Fruit fly (Drosophila melanogaster): ENCODE data around the gene Kots.

Kots gene

dm6 chr3R:13990109-13990508, 26.1 kb upstream of the Kots start (continued):
- TF ChIP-seq ken (GFP tag; IDR thresholded peaks at IDR 0.05) (no peak), dm (GFP tag; optimal IDR thresholded peaks at IDR 0.05) (no peak), CG10979 (tag; optimal IDR thresholded peaks at IDR 0.05) (no peak), CG11456 (GFP tag; IDR thresholded peaks at IDR 0.05) (no peak), CG15601 (tag; optimal IDR thresholded peaks at IDR 0.05) (no peak), tx (GFP tag; optimal IDR thresholded peaks at IDR 0.05) (no peak), CG13287 (GFP tag; IDR thresholded peaks at IDR 0.05; ENCODE audit: partially characterized antibody) (no peak), CG9437 (GFP tag; optimal IDR thresholded peaks at IDR 0.05) (no peak), CG17328 (GFP tag; IDR thresholded peaks at IDR 0.05) (no peak), CG2199 (GFP tag; IDR thresholded peaks at IDR 0.05) (peak; percentile 83; the same call in 2 of the 3 replicates), Spps (tag; optimal IDR thresholded peaks at IDR 0.05) (no peak), NC2α (GFP tag; optimal IDR thresholded peaks at IDR 0.05) (no peak), abd-A (tag; optimal IDR thresholded peaks at IDR 0.05) (no peak), nom (GFP tag; optimal IDR thresholded peaks at IDR 0.05) (no peak), lbe (GFP tag; optimal IDR thresholded peaks at IDR 0.05) (no peak), CG8924 (tag; optimal IDR thresholded peaks at IDR 0.05) (peak; percentile 8), p53 (GFP tag; optimal IDR thresholded peaks at IDR 0.05) (no peak), CG11696 (GFP tag; IDR thresholded peaks at IDR 0.05) (no peak), crc (GFP tag; optimal IDR thresholded peaks at IDR 0.05) (no peak), CG2120 (GFP tag; optimal IDR thresholded peaks at IDR 0.05) (no peak), onecut (GFP tag; IDR thresholded peaks at IDR 0.05) (no peak), luna (GFP tag; optimal IDR thresholded peaks at IDR 0.05) (no peak), CG10274 (GFP tag; optimal IDR thresholded peaks at IDR 0.05) (no peak), hbn (GFP tag; IDR thresholded peaks at IDR 0.05; ENCODE audit: partially characterized antibody) (no peak), CG10543 (GFP tag; optimal IDR thresholded peaks at IDR 0.05) (no peak), prd (optimal IDR thresholded peaks at IDR 0.05) (no peak), prd (GFP tag; IDR thresholded peaks at IDR 0.05) (0 out of 3 replicates have a peak, but pooled peaks have one; percentile 25), CTCF (GFP tag; optimal IDR thresholded peaks at IDR 0.05) (no peak), CG17359 (tag; optimal IDR thresholded peaks at IDR 0.05) (no peak), Side (GFP tag; optimal IDR thresholded peaks at IDR 0.05) (no peak), CG2712 (tag; optimal IDR thresholded peaks at IDR 0.05) (no peak), mld (GFP tag; IDR thresholded peaks at IDR 0.05; ENCODE audit: partially characterized antibody) (no peak), Hmx (GFP tag; optimal IDR thresholded peaks at IDR 0.05) (no peak), CG43689 (GFP tag; IDR thresholded peaks at IDR 0.05) (no peak), salm (tag; optimal IDR thresholded peaks at IDR 0.05) (no peak), peb (GFP tag; IDR thresholded peaks at IDR 0.05) (no peak), fd102C (GFP tag; optimal IDR thresholded peaks at IDR 0.05) (peak; percentile 10), CG17802 (tag; optimal IDR thresholded peaks at IDR 0.05) (no peak), CG6813 (GFP tag; optimal IDR thresholded peaks at IDR 0.05) (no peak), ssp (GFP tag; IDR thresholded peaks at IDR 0.05) (no peak), seq (GFP tag; IDR thresholded peaks at IDR 0.05) (peak; percentile 28; the same call in 1 of the 2 replicates), Aef1 (GFP tag; IDR thresholded peaks at IDR 0.05) (no peak), Lim3 (GFP tag; IDR thresholded peaks at IDR 0.05) (no peak), TFAM (GFP tag; optimal IDR thresholded peaks at IDR 0.05) (no peak), bbx (GFP tag; IDR thresholded peaks at IDR 0.05; ENCODE audit: partially characterized antibody) (no peak), Antp (GFP tag; optimal IDR thresholded peaks at IDR 0.05) (no peak), CG8765 (GFP tag; IDR thresholded peaks at IDR 0.05) (no peak), trh (GFP tag; optimal IDR thresholded peaks at IDR 0.05) (no peak), br (optimal IDR thresholded peaks at IDR 0.05) (no peak), Adf1 (GFP tag; IDR thresholded peaks at IDR 0.05) (no peak), Xrp1 (GFP tag; IDR thresholded peaks at IDR 0.05) (peak; percentile 35; the same call in 1 of the 2 replicates), Hsf (GFP tag; optimal IDR thresholded peaks at IDR 0.05) (no peak), tll (GFP tag; optimal IDR thresholded peaks at IDR 0.05) (peak in 1 of 2 experiments; percentile 40)
